Fruit fly (Drosophila melanogaster) whole organism, wandering third instar larva: Measurements from ENCODE around the gene CG14265.

ENCODE experiments used
- Abd-B ChIP-seq: fragments of >200 bp; optimal IDR thresholded peaks from 2 replicates; lab custom pipeline; 2017; ENCODE audit warnings: missing biosample characterization, missing genetic modification characterization
- CG32264 ChIP-seq: fragments of 200-800 bp; sonication (Bioruptor generic); optimal IDR thresholded peaks from 2 replicates; lab custom pipeline; 2016; ENCODE audit warnings: missing biosample characterization, missing genetic modification characterization
- CG9705 ChIP-seq: fragments of 200-800 bp; sonication (Bioruptor generic); optimal IDR thresholded peaks from 2 replicates; lab custom pipeline; 2018; ENCODE audit warnings: missing biosample characterization, mild to moderate bottlenecking, missing genetic modification characterization
- CrebA ChIP-seq: fragments of 200-800 bp; sonication (Bioruptor generic); optimal IDR thresholded peaks from 2 replicates; lab custom pipeline; 2016; ENCODE audit warnings: missing biosample characterization, mild to moderate bottlenecking, missing genetic modification characterization, borderline replicate concordance
- Dfd ChIP-seq: fragments of >200 bp; optimal IDR thresholded peaks from 2 replicates; lab custom pipeline; 2017; ENCODE audit warnings: missing biosample characterization, missing genetic modification characterization
- Dif ChIP-seq: fragments of 200-275, 200-300 bp; sonication (Bioruptor generic); optimal IDR thresholded peaks from 2 replicates; lab custom pipeline; 2018; ENCODE audit warnings: missing biosample characterization, missing genetic modification characterization; ENCODE audit not compliant: partially characterized antibody
- GATAd ChIP-seq: sonication (Bioruptor generic); optimal IDR thresholded peaks from 2 replicates; lab custom pipeline; 2016; ENCODE audit warnings: missing biosample characterization, missing genetic modification characterization
- HLH106 ChIP-seq: fragments of 200-800 bp; optimal IDR thresholded peaks from 3 replicates; lab custom pipeline; 2019; ENCODE audit warnings: missing biosample characterization, mild to moderate bottlenecking, missing genetic modification characterization, moderate library complexity
- Hr78 ChIP-seq: fragments of >200 bp; optimal IDR thresholded peaks from 2 replicates; lab custom pipeline; 2017; ENCODE audit warnings: missing biosample characterization, missing genetic modification characterization
- Hr83 ChIP-seq: fragments of 200-300 bp; sonication (Bioruptor generic); optimal IDR thresholded peaks from 2 replicates; lab custom pipeline; 2016; ENCODE audit warnings: missing biosample characterization, mild to moderate bottlenecking, missing genetic modification characterization, moderate library complexity; ENCODE audit not compliant: poor library complexity, severe bottlenecking
- Jra ChIP-seq: sonication (Bioruptor generic); optimal IDR thresholded peaks from 2 replicates; lab custom pipeline; 2016; ENCODE audit warnings: missing biosample characterization, missing genetic modification characterization
- Myc ChIP-seq: fragments of >200 bp; optimal IDR thresholded peaks from 2 replicates; lab custom pipeline; 2017
- Rel ChIP-seq, 2 experiments: fragments of 200-800 bp; sonication (Bioruptor generic) in 1 of 2; optimal IDR thresholded peaks; 2 replicates in 1 of 2; 3 replicates in 1 of 2; lab custom pipeline; 2016 to 2019; ENCODE audit warnings: mild to moderate bottlenecking in 2 of 2, missing biosample characterization in 2 of 2, missing genetic modification characterization in 2 of 2, moderate library complexity in 1 of 2
- Sp1 ChIP-seq: fragments of 200-800 bp; sonication (Bioruptor generic); optimal IDR thresholded peaks from 3 replicates; lab custom pipeline; 2019; ENCODE audit warnings: missing biosample characterization, mild to moderate bottlenecking, missing genetic modification characterization, moderate library complexity
- Vsx2 ChIP-seq: fragments of 200-300, 225-300 bp; sonication (Bioruptor generic); optimal IDR thresholded peaks from 2 replicates; lab custom pipeline; 2018; ENCODE audit warnings: missing biosample characterization, missing genetic modification characterization; ENCODE audit not compliant: partially characterized antibody
- br ChIP-seq: fragments of 200-800 bp; sonication (Bioruptor generic); optimal IDR thresholded peaks from 2 replicates; lab custom pipeline; 2016; ENCODE audit warnings: missing biosample characterization, missing genetic modification characterization
- dl ChIP-seq, 2 experiments: fragments of 175-275, 200-275 bp in 1 of 2; fragments of 200-275 bp in 1 of 2; sonication (Bioruptor generic); optimal IDR thresholded peaks; lab custom pipeline; 2018; ENCODE audit warnings: mild to moderate bottlenecking in 2 of 2, missing biosample characterization in 2 of 2, missing genetic modification characterization in 2 of 2, moderate library complexity in 2 of 2; ENCODE audit not compliant: partially characterized antibody in 2 of 2, insufficient read depth in 1 of 2
- dsf ChIP-seq: sonication (Bioruptor generic); optimal IDR thresholded peaks from 2 replicates; lab custom pipeline; 2016; ENCODE audit warnings: missing biosample characterization, missing genetic modification characterization, borderline replicate concordance
- foxo ChIP-seq, 2 experiments: fragments of 200-800 bp; sonication (Bioruptor generic); optimal IDR thresholded peaks; 2 replicates in 1 of 2; 3 replicates in 1 of 2; lab custom pipeline; 2016 to 2017; ENCODE audit warnings: missing biosample characterization in 2 of 2, missing genetic modification characterization in 2 of 2
- h ChIP-seq: fragments of 200-800 bp; sonication (Bioruptor generic); optimal IDR thresholded peaks from 3 replicates; lab custom pipeline; 2016; ENCODE audit warnings: missing biosample characterization, mild to moderate bottlenecking, missing genetic modification characterization
- jim ChIP-seq: fragments of 175-275, 200-325 bp; sonication (Bioruptor generic); optimal IDR thresholded peaks from 2 replicates; lab custom pipeline; 2016; ENCODE audit warnings: missing biosample characterization, mild to moderate bottlenecking, missing genetic modification characterization
- lola ChIP-seq: fragments of >200 bp; optimal IDR thresholded peaks from 2 replicates; lab custom pipeline; 2017; ENCODE audit warnings: missing biosample characterization, missing genetic modification characterization
- pan ChIP-seq: fragments of >200 bp; optimal IDR thresholded peaks from 2 replicates; lab custom pipeline; 2017
- psq ChIP-seq: fragments of 200-800 bp; sonication (Bioruptor generic); optimal IDR thresholded peaks from 3 replicates; lab custom pipeline; 2017; ENCODE audit warnings: missing biosample characterization, mild to moderate bottlenecking, missing genetic modification characterization, moderate library complexity
- rgr ChIP-seq: fragments of 200-800 bp; sonication (Bioruptor generic); optimal IDR thresholded peaks from 3 replicates; lab custom pipeline; 2016; ENCODE audit warnings: missing biosample characterization, mild to moderate bottlenecking, missing genetic modification characterization
- sage ChIP-seq: fragments of 200-800 bp; sonication (Bioruptor generic); optimal IDR thresholded peaks from 2 replicates; lab custom pipeline; 2016; ENCODE audit warnings: missing biosample characterization, mild to moderate bottlenecking, missing genetic modification characterization
- sv ChIP-seq: fragments of 200-800 bp; sonication (Bioruptor generic); optimal IDR thresholded peaks from 3 replicates; lab custom pipeline; 2016; ENCODE audit warnings: missing biosample characterization, missing genetic modification characterization
- tai ChIP-seq: sonication (Bioruptor generic); optimal IDR thresholded peaks from 2 replicates; lab custom pipeline; 2016; ENCODE audit warnings: missing biosample characterization, missing genetic modification characterization

The CG14265 gene

dm6 chrX:3255569-3256309, 19.3 kb upstream of the CG14265 start (continued):
- TF ChIP-seq Sp1 (peak; percentile 92), foxo (GFP tag; optimal IDR thresholded peaks at IDR 0.05; lab: Kevin White, UChicago) (peak in 1 of 2 experiments; percentile 85), tai (GFP tag; lab: Kevin White, UChicago) (peak; percentile 80), CG32264 (GFP tag; lab: Kevin White, UChicago) (peak; percentile 28), CrebA (no peak), Myc (lab: Kevin White, UChicago) (no peak), lola (GFP tag; lab: Kevin White, UChicago) (no peak), Vsx2 (GFP tag; lab: Kevin White, UChicago) (no peak), Hr83 (GFP tag; lab: Kevin White, UChicago) (no peak), dsf (GFP tag; lab: Kevin White, UChicago) (peak; percentile 61), pan (lab: Kevin White, UChicago) (no peak), CG9705 (GFP tag; lab: Kevin White, UChicago) (peak; percentile 81)

DNA sequence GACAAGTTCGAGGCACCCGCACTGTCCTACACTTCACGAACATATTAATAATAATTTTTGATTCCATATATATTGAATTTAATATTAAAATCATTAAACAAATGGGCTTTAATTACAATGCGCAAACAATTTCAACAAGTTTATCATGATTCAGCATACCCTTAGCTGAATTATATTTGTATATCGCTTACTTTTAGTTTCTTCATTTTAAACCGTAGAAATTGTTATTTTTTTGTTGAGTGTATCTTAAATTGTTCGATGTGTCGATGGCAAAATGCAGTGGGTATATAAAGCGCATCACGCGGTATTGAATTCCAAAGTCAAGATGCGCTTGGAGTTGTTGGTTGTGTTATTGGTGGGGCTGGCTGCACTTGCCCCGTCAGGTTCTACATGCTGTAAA, 13.3 kb upstream of the CG14265 start, which contains the start of gene Sgs4:
Gene Sgs4 (plus strand): TSS at position 301 of the 400 bp plus-strand sequence.
- TF ChIP-seq foxo (GFP tag; optimal IDR thresholded peaks at IDR 0.05; lab: Kevin White, UChicago) (no peak), HLH106 (tag; lab: Kevin White, UChicago) (no peak), Sp1 (no peak), tai (GFP tag; lab: Kevin White, UChicago) (no peak), h (GFP tag; lab: Kevin White, UChicago) (no peak), sv (GFP tag; lab: Kevin White, UChicago) (no peak), Hr78 (GFP tag; lab: Kevin White, UChicago) (no peak), Rel (GFP tag; optimal IDR thresholded peaks at IDR 0.05; lab: Kevin White, UChicago) (no peak), Rel (tag; optimal IDR thresholded peaks at IDR 0.05; lab: Kevin White, UChicago) (no peak), jim (GFP tag; lab: Kevin White, UChicago) (no peak), sage (GFP tag; lab: Kevin White, UChicago) (no peak), psq (no peak), Dfd (GFP tag; lab: Kevin White, UChicago) (no peak), Abd-B (GFP tag; lab: Kevin White, UChicago) (no peak), br (GFP tag; lab: Kevin White, UChicago) (no peak), Jra (GFP tag; lab: Kevin White, UChicago) (no peak)
- TF ChIP-seq, all 38 proteins: peak for 0

dm6 chrX:3249189-3249588, 12.7 kb upstream of the CG14265 start, which contains the start of gene Pig1:
Pig1 (minus strand) TSS chrX:3249289.
- no peak for TF ChIP-seq sv (GFP tag; lab: Kevin White, UChicago)

dm6 chrX:3244120-3244519, 7.6 kb upstream of the CG14265 start, which contains the start of gene ng4:
ng4 (minus strand) TSS chrX:3244220.
- no peak for TF ChIP-seq Dif (GFP tag; lab: Kevin White, UChicago)
- TF ChIP-seq GATAd, result no peak
- TF ChIP-seq jim (GFP tag; lab: Kevin White, UChicago), result no peak
- TF ChIP-seq sage (GFP tag; lab: Kevin White, UChicago), result no peak
- no peak for TF ChIP-seq rgr (GFP tag; lab: Kevin White, UChicago)
- TF ChIP-seq CG32264 (GFP tag; lab: Kevin White, UChicago), result no peak
- no peak for TF ChIP-seq Jra (GFP tag; lab: Kevin White, UChicago)
- TF ChIP-seq Hr83 (GFP tag; lab: Kevin White, UChicago), result no peak

DNA sequence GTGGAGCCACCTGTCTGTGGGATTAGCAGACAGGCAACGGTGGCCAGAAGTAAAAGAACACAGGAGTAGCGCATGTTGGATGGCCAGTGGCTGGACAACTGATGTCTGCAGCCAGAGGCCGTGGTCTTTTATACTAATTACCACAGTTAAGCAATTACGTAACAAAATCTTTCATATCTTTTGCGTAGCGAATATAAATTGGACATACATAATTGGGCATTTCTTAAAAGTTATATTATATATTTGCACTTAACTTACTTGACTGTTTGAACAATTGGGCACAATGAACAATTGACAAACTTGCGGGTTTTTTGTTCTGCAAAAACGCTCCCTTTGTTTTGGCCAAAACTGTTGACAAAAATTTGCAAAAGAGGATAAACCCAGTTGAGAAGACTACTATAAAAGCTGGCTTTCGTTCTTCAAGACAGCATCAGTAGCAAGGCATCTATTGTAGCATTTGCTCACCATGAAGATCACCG, 5.5 kb upstream of the CG14265 start, which contains the start of the genes ng3 and ng1:
Gene ng3 (minus strand): TSS at position 101 of the 479 bp plus-strand sequence.
Gene ng1 (plus strand): TSS at position 429 of the 479 bp plus-strand sequence.
- TF ChIP-seq dl (GFP tag; optimal IDR thresholded peaks at IDR 0.05; lab: Kevin White, UChicago; ENCODE audit: insufficient read depth in 1 of 2, partially characterized antibody in 2 of 2) (no peak), tai (GFP tag; lab: Kevin White, UChicago) (no peak), Sp1 (no peak), psq (no peak), foxo (GFP tag; optimal IDR thresholded peaks at IDR 0.05; lab: Kevin White, UChicago) (no peak), Rel (GFP tag; optimal IDR thresholded peaks at IDR 0.05; lab: Kevin White, UChicago) (no peak), Rel (tag; optimal IDR thresholded peaks at IDR 0.05; lab: Kevin White, UChicago) (no peak), Jra (GFP tag; lab: Kevin White, UChicago) (no peak), CG9705 (GFP tag; lab: Kevin White, UChicago) (no peak), br (GFP tag; lab: Kevin White, UChicago) (no peak)
